Worm (Caenorhabditis elegans): ENCODE measurements around the gene str-190.
"Not testable (repeated sequence)": the region's sequence is repeated elsewhere in the genome, so short reads cannot be mapped to it uniquely, and the experiment has no call there.

DNA sequence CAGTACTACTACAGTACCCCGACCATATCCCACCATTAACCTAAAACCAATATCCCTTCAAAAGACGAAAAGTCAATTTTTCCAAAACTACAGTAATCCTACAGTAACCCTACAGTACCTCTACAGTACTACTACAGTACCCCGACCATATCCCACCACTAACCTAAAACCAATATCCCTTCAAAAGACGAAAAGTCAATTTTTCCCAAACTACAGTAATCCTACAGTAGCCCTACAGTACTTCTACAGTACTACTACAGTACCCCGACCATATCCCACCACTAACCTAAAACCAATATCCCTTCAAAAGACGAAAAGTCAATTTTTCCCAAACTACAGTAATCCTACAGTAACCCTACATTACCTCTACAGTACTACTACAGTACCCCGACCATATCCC is 34.8 kb downstream of the str-190 start:
- not testable (repeated sequence) for TF ChIP-seq ceh-28 (tag; optimal IDR thresholded peaks at IDR 0.05); jun-1 (tag; optimal IDR thresholded peaks at IDR 0.05); mdl-1 (tag; optimal IDR thresholded peaks at IDR 0.05); zfp-2 (tag; optimal IDR thresholded peaks at IDR 0.05); lsy-2 (tag; optimal IDR thresholded peaks at IDR 0.05); unc-130 (GFP tag; optimal IDR thresholded peaks at IDR 0.05); gei-8 (GFP tag; optimal IDR thresholded peaks at IDR 0.05)

All from whole organism, L4 larva.